Worm (Caenorhabditis elegans): ENCODE measurements around the gene unc-105.

DNA sequence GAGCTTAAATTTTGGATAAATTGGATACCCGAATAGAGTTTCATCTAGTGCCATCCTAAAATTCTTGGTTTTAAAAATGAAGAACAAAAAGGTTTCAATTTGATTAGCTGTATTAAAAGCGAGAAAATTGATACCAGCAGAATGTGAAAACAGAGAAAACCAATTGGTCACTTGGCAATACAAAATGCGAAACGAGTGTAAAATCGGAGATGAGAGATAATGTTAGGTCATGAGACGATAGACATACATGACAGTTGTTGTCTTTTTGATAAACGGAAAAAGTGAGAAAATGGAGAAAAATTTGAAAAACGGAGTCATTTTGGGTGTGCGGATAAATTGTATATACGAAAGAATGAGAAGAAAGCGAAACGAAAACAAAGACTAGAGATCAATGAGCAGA, 11.3 kb upstream of the unc-105 start, which contains the start of gene sfxn-5:
- no peak for TF ChIP-seq F13C5.2 (tag; optimal IDR thresholded peaks at IDR 0.05)
- TF ChIP-seq ama-1 (optimal IDR thresholded peaks at IDR 0.05) = no peak
